Worm (Caenorhabditis elegans) whole organism, L2 larva: ENCODE measurements around the gene VC5.2.

Experiments
- C34F6.9 ChIP-seq: fragments of 150-350 bp; optimal IDR thresholded peaks from 2 replicates; lab custom pipeline; 2014; ENCODE audit warnings: missing biosample characterization, missing genetic modification characterization
- F13H6.1 ChIP-seq: sonication (generic microtip); optimal IDR thresholded peaks from 2 replicates; lab custom pipeline; 2016; ENCODE audit warnings: missing genetic modification characterization, missing compliant biosample characterization
- R02D3.7 ChIP-seq: fragments of 150-350 bp; optimal IDR thresholded peaks from 2 replicates; lab custom pipeline; 2014; ENCODE audit warnings: missing biosample characterization, missing genetic modification characterization
- Y55F3AM.14 ChIP-seq: fragments of 200-800 bp; sonication (Bioruptor generic); optimal IDR thresholded peaks from 2 replicates; lab custom pipeline; 2018; ENCODE audit warnings: mild to moderate bottlenecking, missing genetic modification characterization, missing compliant biosample characterization
- ZK546.5 ChIP-seq: sonication (generic microtip); optimal IDR thresholded peaks from 2 replicates; lab custom pipeline; 2017; ENCODE audit warnings: missing biosample characterization, missing genetic modification characterization
- alr-1 ChIP-seq: fragments of 150-350 bp; optimal IDR thresholded peaks from 2 replicates; lab custom pipeline; 2014; ENCODE audit warnings: missing biosample characterization, missing genetic modification characterization
- aly-2 ChIP-seq: fragments of 150-350 bp; optimal IDR thresholded peaks from 2 replicates; lab custom pipeline; 2014; ENCODE audit warnings: missing biosample characterization, missing genetic modification characterization
- ama-1 ChIP-seq: fragments of 150-350 bp; optimal IDR thresholded peaks from 2 replicates; lab custom pipeline; 2018; ENCODE audit warnings: inconsistent platforms
- blmp-1 ChIP-seq: sonication (generic microtip); optimal IDR thresholded peaks from 2 replicates; lab custom pipeline; 2017; ENCODE audit warnings: missing genetic modification characterization, mild to moderate bottlenecking, missing compliant biosample characterization, antibody characterized with exemption, moderate library complexity; ENCODE audit not compliant: insufficient read depth
- ceh-82 ChIP-seq: fragments of 150-350 bp; optimal IDR thresholded peaks from 2 replicates; lab custom pipeline; 2014; ENCODE audit warnings: missing biosample characterization, missing genetic modification characterization
- crh-2 ChIP-seq: sonication (generic microtip); optimal IDR thresholded peaks from 2 replicates; lab custom pipeline; 2017; ENCODE audit warnings: missing biosample characterization, missing genetic modification characterization
- dmd-4 ChIP-seq: sonication (generic microtip); optimal IDR thresholded peaks from 2 replicates; lab custom pipeline; 2017; ENCODE audit warnings: missing biosample characterization, missing genetic modification characterization
- egl-27 ChIP-seq: sonication (generic microtip); optimal IDR thresholded peaks from 3 replicates; lab custom pipeline; 2017; ENCODE audit warnings: missing biosample characterization, missing genetic modification reagents, missing genetic modification characterization
- elt-1 ChIP-seq: fragments of 150-350 bp; optimal IDR thresholded peaks from 2 replicates; lab custom pipeline; 2014; ENCODE audit warnings: missing biosample characterization, missing genetic modification characterization
- elt-3 ChIP-seq: sonication (generic microtip); optimal IDR thresholded peaks from 2 replicates; lab custom pipeline; 2017; ENCODE audit warnings: missing biosample characterization, missing genetic modification characterization
- fos-1 ChIP-seq: fragments of 150-350 bp; optimal IDR thresholded peaks from 2 replicates; lab custom pipeline; 2014; ENCODE audit warnings: missing biosample characterization, missing genetic modification characterization
- gmeb-1 ChIP-seq: fragments of 150-350 bp; optimal IDR thresholded peaks from 2 replicates; lab custom pipeline; 2014; ENCODE audit warnings: missing biosample characterization, missing genetic modification characterization
- lin-11 ChIP-seq: fragments of 150-350 bp; sonication (generic microtip); optimal IDR thresholded peaks from 2 replicates; lab custom pipeline; 2014; ENCODE audit warnings: missing biosample characterization, missing genetic modification characterization, inconsistent platforms, mixed read lengths
- lin-39 ChIP-seq: fragments of 150-350 bp; optimal IDR thresholded peaks from 2 replicates; lab custom pipeline; 2014; ENCODE audit warnings: missing biosample characterization, missing genetic modification reagents, missing genetic modification characterization
- lsy-2 ChIP-seq, 2 experiments: fragments of 150-350 bp in 1 of 2; sonication (generic microtip) in 1 of 2; optimal IDR thresholded peaks; 2 replicates each; lab custom pipeline; 2014 to 2017; ENCODE audit warnings: missing biosample characterization in 2 of 2, missing genetic modification characterization in 2 of 2
- mbf-1 ChIP-seq: sonication (generic microtip); optimal IDR thresholded peaks from 2 replicates; lab custom pipeline; 2017; ENCODE audit warnings: missing biosample characterization, missing genetic modification characterization
- mdl-1 ChIP-seq, 2 experiments: fragments of 150-350 bp in 1 of 2; sonication (generic microtip) in 1 of 2; optimal IDR thresholded peaks; 2 replicates each; lab custom pipeline; 2017; ENCODE audit warnings: missing biosample characterization in 2 of 2, missing genetic modification characterization in 2 of 2
- nhr-10 ChIP-seq: sonication (generic microtip); optimal IDR thresholded peaks from 2 replicates; lab custom pipeline; 2017; ENCODE audit warnings: missing biosample characterization, missing genetic modification characterization
- nhr-11 ChIP-seq: fragments of 150-350 bp; optimal IDR thresholded peaks from 2 replicates; lab custom pipeline; 2014; ENCODE audit warnings: missing biosample characterization, missing genetic modification characterization
- nhr-129 ChIP-seq: fragments of 150-350 bp; optimal IDR thresholded peaks from 2 replicates; lab custom pipeline; 2014; ENCODE audit warnings: missing biosample characterization, missing genetic modification characterization
- nhr-21 ChIP-seq: fragments of 150-350 bp; optimal IDR thresholded peaks from 2 replicates; lab custom pipeline; 2014; ENCODE audit warnings: missing biosample characterization, missing genetic modification characterization
- nhr-237 ChIP-seq: fragments of 150-350 bp; optimal IDR thresholded peaks from 2 replicates; lab custom pipeline; 2014; ENCODE audit warnings: missing biosample characterization, missing genetic modification characterization
- nhr-25 ChIP-seq: fragments of 150-350 bp; sonication (generic microtip); optimal IDR thresholded peaks from 3 replicates; lab custom pipeline; 2014; ENCODE audit warnings: missing biosample characterization, missing genetic modification characterization
- nhr-6 ChIP-seq: fragments of 150-350 bp; optimal IDR thresholded peaks from 2 replicates; lab custom pipeline; 2014; ENCODE audit warnings: missing biosample characterization, missing genetic modification characterization
- nhr-77 ChIP-seq: fragments of 150-350 bp; optimal IDR thresholded peaks from 2 replicates; lab custom pipeline; 2014; ENCODE audit warnings: missing biosample characterization, missing genetic modification characterization
- peb-1 ChIP-seq: fragments of 150-350 bp; optimal IDR thresholded peaks from 2 replicates; lab custom pipeline; 2014; ENCODE audit warnings: missing biosample characterization, missing genetic modification characterization
- sem-4 ChIP-seq: fragments of 150-350 bp; optimal IDR thresholded peaks from 2 replicates; lab custom pipeline; 2014; ENCODE audit warnings: missing biosample characterization, missing genetic modification reagents, missing genetic modification characterization
- skn-1 ChIP-seq: sonication (generic microtip); optimal IDR thresholded peaks from 2 replicates; lab custom pipeline; 2017; ENCODE audit warnings: missing biosample characterization, missing genetic modification characterization
- sma-3 ChIP-seq: sonication (generic microtip); optimal IDR thresholded peaks from 2 replicates; lab custom pipeline; 2016; ENCODE audit warnings: missing genetic modification reagents, missing genetic modification characterization, missing compliant biosample characterization
- sma-9 ChIP-seq, 2 experiments: fragments of 150-350 bp in 1 of 2; sonication (generic microtip) in 1 of 2; optimal IDR thresholded peaks; 2 replicates each; lab custom pipeline; 2014 to 2016; ENCODE audit warnings: missing genetic modification characterization in 2 of 2, mild to moderate bottlenecking in 1 of 2, missing biosample characterization in 1 of 2, missing compliant biosample characterization in 1 of 2, missing genetic modification reagents in 1 of 2, moderate library complexity in 1 of 2
- unc-62 ChIP-seq: fragments of 150-350 bp; optimal IDR thresholded peaks from 2 replicates; lab custom pipeline; 2014; ENCODE audit warnings: missing biosample characterization, missing genetic modification reagents, missing genetic modification characterization

VC5.2 gene

ce11 chrV:7089217-7089616 is 3.5 kb downstream of the VC5.2 start (continued):
- TF ChIP-seq nhr-6 (peak; percentile 35), sem-4 (tag; lab: Kevin White, UChicago) (no peak)

- TF ChIP-seq elt-3 (tag; lab: Kevin White, UChicago), result no peak
These were observed 5.5 kb downstream of the VC5.2 start, which contains the start of gene nhr-286 for ce11 chrV:7091287-7091686. Gene nhr-286 (minus strand): TSS chrV:7091610.

- TF ChIP-seq crh-2 (tag; lab: Kevin White, UChicago) (peak; percentile 80), nhr-21 (peak; percentile 55), lin-11 (tag; lab: Kevin White, UChicago) (no peak), nhr-10 (tag; lab: Kevin White, UChicago) (no peak), blmp-1 (tag; lab: Kevin White, UChicago) (peak; percentile 92), nhr-129 (tag; lab: Kevin White, UChicago) (peak; percentile 71), F13H6.1 (tag; lab: Kevin White, UChicago) (peak; percentile 56), sma-9 (GFP tag; optimal IDR thresholded peaks at IDR 0.05; lab: Kevin White, UChicago) (peak; percentile 86), sma-9 (tag; optimal IDR thresholded peaks at IDR 0.05; lab: Kevin White, UChicago) (no peak), C34F6.9 (tag; lab: Kevin White, UChicago) (peak; percentile 32), Y55F3AM.14 (GFP tag; lab: Kevin White, UChicago) (peak; percentile 7), gmeb-1 (peak; percentile 56), ama-1 (lab: Kevin White, UChicago) (peak; percentile 5), nhr-77 (tag; lab: Kevin White, UChicago) (no peak), sma-3 (GFP tag; lab: Kevin White, UChicago) (peak; percentile 70), mdl-1 (tag; optimal IDR thresholded peaks at IDR 0.05; lab: Kevin White, UChicago) (peak; percentile 52 to 76), elt-1 (no peak), fos-1 (tag; lab: Kevin White, UChicago) (peak; percentile 82), mbf-1 (tag; lab: Kevin White, UChicago) (no peak), ceh-82 (tag; lab: Kevin White, UChicago) (no peak), nhr-25 (tag; lab: Kevin White, UChicago) (peak; percentile 70), lsy-2 (tag; optimal IDR thresholded peaks at IDR 0.05; lab: Kevin White, UChicago) (peak in 1 of 2 experiments; percentile 31), egl-27 (tag; lab: Kevin White, UChicago) (peak; percentile 15)
These were observed 8.1 kb downstream of the VC5.2 start, which contains the start of gene nhr-135 for ce11 chrV:7093720-7094401. Gene nhr-135 (minus strand): TSS chrV:7093770.

ce11 chrV:7095254-7095990 is 9.7 kb downstream of the VC5.2 start:
- TF ChIP-seq dmd-4 (tag; lab: Kevin White, UChicago), result no peak
- TF ChIP-seq crh-2 (tag; lab: Kevin White, UChicago), result peak; percentile 16
- no peak for TF ChIP-seq blmp-1 (tag; lab: Kevin White, UChicago)
- TF ChIP-seq sma-3 (GFP tag; lab: Kevin White, UChicago), result peak; percentile 14
- peak; percentile 38 for TF ChIP-seq sma-9 (GFP tag; optimal IDR thresholded peaks at IDR 0.05; lab: Kevin White, UChicago)
- no peak for TF ChIP-seq sma-9 (tag; optimal IDR thresholded peaks at IDR 0.05; lab: Kevin White, UChicago)
- peak; percentile 35 for TF ChIP-seq F13H6.1 (tag; lab: Kevin White, UChicago)
- no peak for TF ChIP-seq nhr-237
- TF ChIP-seq fos-1 (tag; lab: Kevin White, UChicago), result peak; percentile 23

- TF ChIP-seq fos-1 (tag; lab: Kevin White, UChicago) (no peak), aly-2 (tag; lab: Kevin White, UChicago) (no peak), dmd-4 (tag; lab: Kevin White, UChicago) (no peak), alr-1 (tag; lab: Kevin White, UChicago) (no peak), lsy-2 (tag; optimal IDR thresholded peaks at IDR 0.05; lab: Kevin White, UChicago) (no peak), gmeb-1 (no peak), R02D3.7 (no peak), unc-62 (GFP tag; lab: Kevin White, UChicago) (no peak), ZK546.5 (tag; lab: Kevin White, UChicago) (no peak), nhr-10 (tag; lab: Kevin White, UChicago) (no peak), lin-39 (tag; lab: Kevin White, UChicago) (no peak), skn-1 (tag; lab: Kevin White, UChicago) (no peak), C34F6.9 (tag; lab: Kevin White, UChicago) (no peak), nhr-11 (tag; lab: Kevin White, UChicago) (no peak), peb-1 (tag; lab: Kevin White, UChicago) (no peak), nhr-237 (no peak), mdl-1 (tag; optimal IDR thresholded peaks at IDR 0.05; lab: Kevin White, UChicago) (no peak)
These were observed 10.5 kb downstream of the VC5.2 start for ce11 chrV:7096129-7096730.
